Worm (Caenorhabditis elegans): ENCODE data around the gene flp-19.

- TF ChIP-seq ztf-29 (GFP tag; IDR thresholded peaks at IDR 0.05) (no peak), flt-1 (GFP tag; IDR thresholded peaks at IDR 0.05) (no peak), med-1 (GFP tag; optimal IDR thresholded peaks at IDR 0.05; ENCODE audit: insufficient read depth) (no peak), T22C8.4 (GFP tag; IDR thresholded peaks at IDR 0.05) (no peak), cog-1 (tag; optimal IDR thresholded peaks at IDR 0.05) (no peak), ref-1 (GFP tag; conservative IDR thresholded peaks at IDR 0.05) (no peak), klf-2 (GFP tag; conservative IDR thresholded peaks at IDR 0.05) (no peak), tab-1 (GFP tag; IDR thresholded peaks at IDR 0.05) (no peak)
These were observed 15.2 kb downstream of the flp-19 start for ce11 chrX:10619554-10620199.

All from whole organism, midembryonic.